Fruit fly (Drosophila melanogaster) whole organism, wandering third instar larva: ENCODE results near the gene crm.

ENCODE experiments used
- Abd-B ChIP-seq: fragments of >200 bp; optimal IDR thresholded peaks from 2 replicates; lab custom pipeline; 2017; ENCODE audit warnings: missing biosample characterization, missing genetic modification characterization
- CrebA ChIP-seq: fragments of 200-800 bp; sonication (Bioruptor generic); optimal IDR thresholded peaks from 2 replicates; lab custom pipeline; 2016; ENCODE audit warnings: missing biosample characterization, mild to moderate bottlenecking, missing genetic modification characterization, borderline replicate concordance
- Hnf4 ChIP-seq: fragments of 200-800 bp; sonication (Bioruptor generic); optimal IDR thresholded peaks from 2 replicates; lab custom pipeline; 2016; ENCODE audit warnings: missing biosample characterization, mild to moderate bottlenecking, missing genetic modification characterization
- N ChIP-seq: fragments of >200 bp; optimal IDR thresholded peaks from 2 replicates; lab custom pipeline; 2018; ENCODE audit warnings: missing biosample characterization, missing external identifiers, missing genetic modification characterization
- ey ChIP-seq: fragments of 200-800 bp; sonication (Bioruptor generic); optimal IDR thresholded peaks from 2 replicates; lab custom pipeline; 2016; ENCODE audit warnings: missing biosample characterization, missing genetic modification characterization
- lola ChIP-seq: fragments of >200 bp; optimal IDR thresholded peaks from 2 replicates; lab custom pipeline; 2017; ENCODE audit warnings: missing biosample characterization, missing genetic modification characterization
- pan ChIP-seq: fragments of >200 bp; optimal IDR thresholded peaks from 2 replicates; lab custom pipeline; 2017

dm6 chrX:2690376-2690775 lies 48.2 kb downstream of the crm start:
- TF ChIP-seq pan (lab: Kevin White, UChicago) (no peak), Abd-B (GFP tag; lab: Kevin White, UChicago) (no peak), CrebA (GFP tag; lab: Kevin White, UChicago) (no peak), lola (GFP tag; lab: Kevin White, UChicago) (no peak), Hnf4 (GFP tag; lab: Kevin White, UChicago) (no peak), N (GFP tag; lab: Kevin White, UChicago) (no peak), ey (no peak)
